Worm (Caenorhabditis elegans) whole organism, young adult: Measurements from ENCODE around the gene let-716.

Source experiments
- K12H6.12 ChIP-seq: fragments of 200-800 bp; sonication (Bioruptor generic); optimal IDR thresholded peaks from 2 replicates; lab custom pipeline; 2018; ENCODE audit warnings: mild to moderate bottlenecking, missing genetic modification characterization, missing compliant biosample characterization
- akir-1 ChIP-seq: fragments of 200-800 bp; sonication (Bioruptor generic); optimal IDR thresholded peaks from 2 replicates; lab custom pipeline; 2018; ENCODE audit warnings: mild to moderate bottlenecking, missing genetic modification characterization, moderate library complexity, missing compliant biosample characterization
- ceh-91 ChIP-seq: fragments of 200-800 bp; sonication (Bioruptor generic); IDR thresholded peaks from 2 replicates; pipeline ENCODE4 v1.3.6; 2022; ENCODE audit warnings: missing genetic modification reagents, missing genetic modification characterization, missing compliant biosample characterization
- nfya-1 ChIP-seq: sonication (generic microtip); optimal IDR thresholded peaks from 2 replicates; lab custom pipeline; 2017; ENCODE audit warnings: antibody characterized with exemption, missing compliant biosample characterization, missing genetic modification characterization, borderline replicate concordance; ENCODE audit not compliant: insufficient read depth
- nfyb-1 ChIP-seq: fragments of 200-800 bp; sonication (Bioruptor generic); IDR thresholded peaks from 2 replicates; pipeline ENCODE4 v1.3.6; 2022; ENCODE audit warnings: missing genetic modification reagents, missing genetic modification characterization, missing compliant biosample characterization
- nhr-80 ChIP-seq: sonication (generic microtip); optimal IDR thresholded peaks from 2 replicates; lab custom pipeline; 2016; ENCODE audit warnings: missing genetic modification characterization, missing compliant biosample characterization
- pha-4 ChIP-seq: fragments of 150-350 bp; sonication (generic microtip); optimal IDR thresholded peaks from 2 replicates; lab custom pipeline; 2014; ENCODE audit warnings: missing biosample characterization, missing genetic modification reagents, missing genetic modification characterization
- zim-3 ChIP-seq: sonication (generic microtip); optimal IDR thresholded peaks from 2 replicates; lab custom pipeline; 2017; ENCODE audit warnings: mild to moderate bottlenecking, missing genetic modification characterization, moderate library complexity, missing compliant biosample characterization

ce11 chrIII:6402810-6403209 is 19.5 kb downstream of the let-716 start:
- no peak for TF ChIP-seq pha-4 (tag; lab: Kevin White, UChicago)
- TF ChIP-seq nfya-1: no peak
- TF ChIP-seq nhr-80 (tag; lab: Kevin White, UChicago): peak; percentile 49
- no peak for TF ChIP-seq akir-1 (GFP tag; lab: Kevin White, UChicago)
- no peak for TF ChIP-seq nfyb-1 (GFP tag; lab: Robert Waterston, UW)
- TF ChIP-seq K12H6.12 (tag; lab: Kevin White, UChicago): no peak
- no peak for TF ChIP-seq zim-3 (tag; lab: Kevin White, UChicago)
- TF ChIP-seq ceh-91 (GFP tag; lab: Robert Waterston, UW): no peak
